Worm (Caenorhabditis elegans): Measurements from ENCODE around the gene sre-42.

DNA sequence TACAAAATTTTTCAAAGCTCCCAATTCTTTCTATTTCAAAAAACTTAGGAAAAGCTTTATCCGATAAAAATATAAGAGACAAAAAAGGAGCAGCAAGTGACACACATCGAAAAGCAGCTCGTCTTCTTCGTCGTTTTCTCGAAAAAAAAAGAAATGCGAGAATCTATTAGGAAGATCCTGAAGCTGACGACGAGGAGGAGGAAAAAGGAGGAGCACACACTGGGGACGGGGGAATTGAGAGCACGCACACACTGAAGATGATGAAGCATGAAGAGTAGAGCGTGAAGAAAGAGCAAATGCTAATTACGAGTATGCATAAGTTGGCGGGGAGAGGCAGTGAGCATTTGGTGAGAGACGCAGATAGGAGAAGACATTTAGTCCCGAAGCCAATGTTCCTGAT is 12.8 kb downstream of the sre-42 start:
- no peak for TF ChIP-seq nhr-11 (tag; optimal IDR thresholded peaks at IDR 0.05)
- TF ChIP-seq dve-1 (tag; optimal IDR thresholded peaks at IDR 0.05) = no peak
- TF ChIP-seq sdc-2 (tag; optimal IDR thresholded peaks at IDR 0.05) = no peak
- no peak for TF ChIP-seq ceh-48 (tag; optimal IDR thresholded peaks at IDR 0.05)
- TF ChIP-seq ceh-19 (GFP tag; optimal IDR thresholded peaks at IDR 0.05) = no peak
- no peak for TF ChIP-seq ref-2 (tag; optimal IDR thresholded peaks at IDR 0.05)
- no peak for TF ChIP-seq fkh-6 (tag; optimal IDR thresholded peaks at IDR 0.05)

Measured in whole organism, late embryonic.